Fruit fly (Drosophila melanogaster): Measurements from ENCODE around the gene Noc1.

The Noc1 gene

DNA sequence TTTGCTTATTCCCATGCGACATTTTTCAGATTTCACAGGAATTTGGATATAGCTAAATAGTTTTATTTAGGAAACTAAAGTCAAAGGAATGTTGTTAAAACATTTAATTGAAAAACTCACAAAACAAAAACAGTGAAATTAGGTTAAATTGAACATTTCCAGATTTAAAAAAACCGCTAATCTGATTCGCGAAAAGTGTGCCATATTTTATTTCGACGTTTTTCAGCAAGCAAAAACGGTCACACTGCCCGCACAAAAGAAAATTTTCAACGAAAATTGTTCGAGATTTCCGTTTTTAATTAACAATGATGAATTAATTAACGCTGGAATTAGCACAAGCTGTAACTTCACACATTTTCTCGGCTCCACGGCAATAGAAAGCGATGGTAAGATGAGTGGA, 34.9 kb downstream of the Noc1 start, which contains the start of the genes CG34012 and emei:
CG34012 (minus strand) TSS at position 52 of the 400 bp plus-strand sequence.
emei (plus strand) TSS at position 237 of the 400 bp plus-strand sequence.
- TF ChIP-seq lola (GFP tag; optimal IDR thresholded peaks at IDR 0.05) (no peak), dmrt99B (tag; optimal IDR thresholded peaks at IDR 0.05) (no peak), CG4282 (GFP tag; optimal IDR thresholded peaks at IDR 0.05) (no peak), Camta (GFP tag; optimal IDR thresholded peaks at IDR 0.05) (no peak), sna (GFP tag; IDR thresholded peaks at IDR 0.05; ENCODE audit: partially characterized antibody) (0 out of 2 replicates have a peak, but pooled peaks have one; percentile 30), HLH4C (GFP tag; IDR thresholded peaks at IDR 0.05; ENCODE audit: partially characterized antibody) (no peak), CG3163 (GFP tag; optimal IDR thresholded peaks at IDR 0.05) (no peak), MESR4 (GFP tag; optimal IDR thresholded peaks at IDR 0.05) (peak; percentile 55), slp2 (GFP tag; optimal IDR thresholded peaks at IDR 0.05) (no peak), CG10147 (GFP tag; optimal IDR thresholded peaks at IDR 0.05) (no peak), Dad (GFP tag; optimal IDR thresholded peaks at IDR 0.05) (no peak), sug (tag; optimal IDR thresholded peaks at IDR 0.05) (no peak), trem (tag; optimal IDR thresholded peaks at IDR 0.05) (peak; percentile 10), sqz (GFP tag; optimal IDR thresholded peaks at IDR 0.05) (no peak), Ravus (GFP tag; IDR thresholded peaks at IDR 0.05) (no peak), Usf (GFP tag; optimal IDR thresholded peaks at IDR 0.05) (no peak), fd102C (GFP tag; optimal IDR thresholded peaks at IDR 0.05) (no peak), gfzf (GFP tag; optimal IDR thresholded peaks at IDR 0.05) (peak; percentile 77), CG7271 (tag; optimal IDR thresholded peaks at IDR 0.05) (no peak), tll (GFP tag; optimal IDR thresholded peaks at IDR 0.05) (no peak), abd-A (tag; optimal IDR thresholded peaks at IDR 0.05) (no peak), mirr (GFP tag; optimal IDR thresholded peaks at IDR 0.05) (no peak), danr (GFP tag; IDR thresholded peaks at IDR 0.05) (no peak), pzg (GFP tag; optimal IDR thresholded peaks at IDR 0.05) (peak; percentile 43), CG6683 (GFP tag; optimal IDR thresholded peaks at IDR 0.05) (no peak), CG17186 (GFP tag; optimal IDR thresholded peaks at IDR 0.05) (peak; percentile 18), CG3726 (GFP tag; IDR thresholded peaks at IDR 0.05) (no peak), Myb (GFP tag; optimal IDR thresholded peaks at IDR 0.05) (peak; percentile 32), E2f1 (GFP tag; IDR thresholded peaks at IDR 0.05) (no peak), Sox102F (GFP tag; optimal IDR thresholded peaks at IDR 0.05) (no peak), slou (GFP tag; optimal IDR thresholded peaks at IDR 0.05) (no peak), CG7928 (GFP tag; optimal IDR thresholded peaks at IDR 0.05) (no peak), CG12744 (GFP tag; optimal IDR thresholded peaks at IDR 0.05) (no peak), caup (GFP tag; optimal IDR thresholded peaks at IDR 0.05; ENCODE audit: severe bottlenecking) (no peak), CG14710 (tag; optimal IDR thresholded peaks at IDR 0.05) (peak; percentile 60), Hey (tag; optimal IDR thresholded peaks at IDR 0.05) (no peak), CG4404 (GFP tag; IDR thresholded peaks at IDR 0.05) (no peak), Kr (GFP tag; optimal IDR thresholded peaks at IDR 0.05) (no peak), lmd (GFP tag; IDR thresholded peaks at IDR 0.05) (no peak), CG7963 (GFP tag; IDR thresholded peaks at IDR 0.05; ENCODE audit: partially characterized antibody) (no peak), dm (GFP tag; optimal IDR thresholded peaks at IDR 0.05) (no peak), CG4617 (GFP tag; optimal IDR thresholded peaks at IDR 0.05; ENCODE audit: borderline replicate concordance) (peak; percentile 6), fu2 (GFP tag; optimal IDR thresholded peaks at IDR 0.05) (no peak), rib (GFP tag; IDR thresholded peaks at IDR 0.05) (no peak), CG10431 (GFP tag; optimal IDR thresholded peaks at IDR 0.05) (no peak), CG31388 (GFP tag; optimal IDR thresholded peaks at IDR 0.05) (no peak), CG10267 (tag; optimal IDR thresholded peaks at IDR 0.05) (peak; percentile 10), Fer2 (tag; optimal IDR thresholded peaks at IDR 0.05) (no peak), Blimp-1 (GFP tag; optimal IDR thresholded peaks at IDR 0.05) (no peak), kah (GFP tag; optimal IDR thresholded peaks at IDR 0.05) (no peak)
